Comparison of ENCODE assay signal across 5 fruit fly cellular contexts in the genomic region with DNA sequence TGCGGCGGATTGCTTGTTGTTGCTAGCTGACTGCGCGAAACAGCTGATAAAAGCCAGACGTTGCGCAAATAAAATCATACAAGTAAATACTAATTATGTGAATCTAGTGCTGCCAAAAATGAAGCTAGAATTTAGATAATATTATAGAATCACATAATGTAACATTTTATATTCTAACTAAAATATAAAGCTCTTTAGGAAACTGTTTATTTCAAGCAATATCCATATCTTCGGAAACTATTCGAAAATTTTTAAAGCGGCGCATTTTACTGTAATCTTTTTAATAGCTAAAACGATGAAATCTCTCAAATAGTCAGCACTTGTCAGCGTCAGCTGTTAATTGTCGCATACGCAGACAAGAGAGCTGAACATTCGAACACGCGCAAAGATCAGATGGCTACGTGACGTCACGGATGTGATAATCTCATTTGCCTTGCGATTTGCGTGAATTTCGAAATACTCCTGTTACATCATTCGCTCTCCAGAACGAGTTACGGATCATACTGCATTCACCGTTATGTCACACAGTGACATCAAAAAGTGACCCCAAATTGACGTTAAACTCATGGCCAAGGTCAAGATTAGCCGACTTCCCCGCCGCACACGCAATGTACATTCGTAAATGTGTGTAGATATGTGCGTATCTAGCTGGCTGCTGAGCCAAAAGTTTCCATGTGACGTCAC.
TF ChIP-seq lines count a peak whose summit lies in the region.

No protein-coding gene starts in this region.

- TF ChIP-seq CTCF in whole organism, embryonic (GFP tag; optimal IDR thresholded peaks at IDR 0.05; lab: Kevin White, UChicago), result no peak

TF ChIP-seq in whole organism, adult, 20 proteins besides CTCF, POLR2A, EP300 and RAD21 (continues in another document):
- TF ChIP-seq CG11617 (GFP tag; optimal IDR thresholded peaks at IDR 0.05; lab: Kevin White, UChicago) (no peak), ovo (GFP tag; optimal IDR thresholded peaks at IDR 0.05; lab: Kevin White, UChicago) (peak; percentile 26), CG1620 (GFP tag; optimal IDR thresholded peaks at IDR 0.05; lab: Kevin White, UChicago) (no peak), pad (GFP tag; optimal IDR thresholded peaks at IDR 0.05; lab: Kevin White, UChicago) (peak; percentile 67), cic (GFP tag; optimal IDR thresholded peaks at IDR 0.05; lab: Kevin White, UChicago) (peak; percentile 20), cnc (optimal IDR thresholded peaks at IDR 0.05; lab: Kevin White, UChicago) (no peak), Crg-1 (GFP tag; optimal IDR thresholded peaks at IDR 0.05; lab: Kevin White, UChicago) (no peak), Hr96 (GFP tag; optimal IDR thresholded peaks at IDR 0.05; lab: Kevin White, UChicago) (no peak), CG7101 (tag; optimal IDR thresholded peaks at IDR 0.05; lab: Kevin White, UChicago) (peak; percentile 36), CG7045 (GFP tag; optimal IDR thresholded peaks at IDR 0.05; lab: Kevin White, UChicago) (no peak), CG5204 (GFP tag; optimal IDR thresholded peaks at IDR 0.05; lab: Kevin White, UChicago) (no peak), toe (GFP tag; optimal IDR thresholded peaks at IDR 0.05; lab: Kevin White, UChicago) (no peak), CG14711 (tag; optimal IDR thresholded peaks at IDR 0.05; lab: Kevin White, UChicago) (peak; percentile 37), tj (GFP tag; optimal IDR thresholded peaks at IDR 0.05; lab: Kevin White, UChicago) (no peak), Mnt (GFP tag; optimal IDR thresholded peaks at IDR 0.05; lab: Kevin White, UChicago) (peak; percentile 5), CG33017 (tag; optimal IDR thresholded peaks at IDR 0.05; lab: Kevin White, UChicago) (no peak), CG12768 (GFP tag; optimal IDR thresholded peaks at IDR 0.05; lab: Kevin White, UChicago) (no peak)

TF ChIP-seq in whole organism, embryonic, 481 proteins besides CTCF, POLR2A, EP300 and RAD21 (continues in another document):
- TF ChIP-seq CG6791 (GFP tag; IDR thresholded peaks at IDR 0.05; lab: Robert Waterston, UW; ENCODE audit: partially characterized antibody), result no peak
- peak; percentile 30 for TF ChIP-seq nom (GFP tag; optimal IDR thresholded peaks at IDR 0.05; lab: Kevin White, UChicago)
- no peak for TF ChIP-seq salm (tag; optimal IDR thresholded peaks at IDR 0.05; lab: Kevin White, UChicago)
- TF ChIP-seq tll (GFP tag; optimal IDR thresholded peaks at IDR 0.05; lab: Kevin White, UChicago), result no peak
- no peak for TF ChIP-seq zen2 (GFP tag; IDR thresholded peaks at IDR 0.05; lab: Robert Waterston, UW; ENCODE audit: partially characterized antibody)
- TF ChIP-seq az2 (GFP tag; optimal IDR thresholded peaks at IDR 0.05; lab: Kevin White, UChicago), result no peak
- TF ChIP-seq BtbVII (GFP tag; optimal IDR thresholded peaks at IDR 0.05; lab: Kevin White, UChicago), result peak; percentile 84
- TF ChIP-seq danr (GFP tag; IDR thresholded peaks at IDR 0.05; lab: Robert Waterston, UW), result no peak
- TF ChIP-seq ro (GFP tag; IDR thresholded peaks at IDR 0.05; lab: Robert Waterston, UW), result no peak
- TF ChIP-seq CG17361 (GFP tag; IDR thresholded peaks at IDR 0.05; lab: Robert Waterston, UW), result peak; percentile 55; the same call in 2 of the 3 replicates
- no peak for TF ChIP-seq jigr1 (GFP tag; IDR thresholded peaks at IDR 0.05; lab: Robert Waterston, UW)
- TF ChIP-seq BEAF-32 (GFP tag; optimal IDR thresholded peaks at IDR 0.05; lab: Kevin White, UChicago), result no peak
- no peak for TF ChIP-seq Hey (tag; optimal IDR thresholded peaks at IDR 0.05; lab: Kevin White, UChicago)
- TF ChIP-seq gsb-n (tag; optimal IDR thresholded peaks at IDR 0.05; lab: Kevin White, UChicago), result no peak
- TF ChIP-seq CG33213 (GFP tag; optimal IDR thresholded peaks at IDR 0.05; lab: Kevin White, UChicago), result no peak
- no peak for TF ChIP-seq CG3407 (GFP tag; optimal IDR thresholded peaks at IDR 0.05; lab: Kevin White, UChicago)
- TF ChIP-seq CG11504 (tag; optimal IDR thresholded peaks at IDR 0.05; lab: Kevin White, UChicago), result no peak

TF ChIP-seq in whole organism, prepupa, 60 proteins besides CTCF, POLR2A, EP300 and RAD21:
- TF ChIP-seq CG9139 (GFP tag; optimal IDR thresholded peaks at IDR 0.05; lab: Kevin White, UChicago) (peak; percentile 58), Blimp-1 (GFP tag; optimal IDR thresholded peaks at IDR 0.05; lab: Kevin White, UChicago) (no peak), svp (GFP tag; lab: Kevin White, UChicago) (peak; percentile 81), Ets96B (tag; optimal IDR thresholded peaks at IDR 0.05; lab: Kevin White, UChicago) (peak; percentile 16), fkh (GFP tag; optimal IDR thresholded peaks at IDR 0.05; lab: Kevin White, UChicago) (peak; percentile 85), vri (GFP tag; optimal IDR thresholded peaks at IDR 0.05; lab: Kevin White, UChicago) (peak; percentile 90), Ets21C (GFP tag; optimal IDR thresholded peaks at IDR 0.05; lab: Kevin White, UChicago) (no peak)

TF ChIP-seq in whole organism, pupa, 21 proteins besides CTCF, POLR2A, EP300 and RAD21:
- TF ChIP-seq CG14655 (GFP tag; optimal IDR thresholded peaks at IDR 0.05; lab: Kevin White, UChicago) (no peak), CG10348 (GFP tag; IDR thresholded peaks at IDR 0.05; lab: Robert Waterston, UW) (no peak), EcR (GFP tag; optimal IDR thresholded peaks at IDR 0.05; lab: Kevin White, UChicago) (peak; percentile 17), CG34367 (tag; optimal IDR thresholded peaks at IDR 0.05; lab: Kevin White, UChicago) (no peak), CG9948 (tag; optimal IDR thresholded peaks at IDR 0.05; lab: Kevin White, UChicago) (no peak), Snoo (tag; optimal IDR thresholded peaks at IDR 0.05; lab: Kevin White, UChicago) (no peak), Ets98B (GFP tag; IDR thresholded peaks at IDR 0.05; lab: Robert Waterston, UW) (no peak), CG13204 (GFP tag; optimal IDR thresholded peaks at IDR 0.05; lab: Kevin White, UChicago) (no peak), CG8301 (tag; optimal IDR thresholded peaks at IDR 0.05; lab: Kevin White, UChicago) (no peak)

TF ChIP-seq in whole organism, wandering third instar larva, 38 proteins besides CTCF, POLR2A, EP300 and RAD21:
- no peak for TF ChIP-seq Dif (GFP tag; optimal IDR thresholded peaks at IDR 0.05; lab: Kevin White, UChicago; ENCODE audit: partially characterized antibody)
- no peak for TF ChIP-seq fru (GFP tag; optimal IDR thresholded peaks at IDR 0.05; lab: Kevin White, UChicago)
- TF ChIP-seq sage (GFP tag; optimal IDR thresholded peaks at IDR 0.05; lab: Kevin White, UChicago), result no peak
- TF ChIP-seq jim (GFP tag; optimal IDR thresholded peaks at IDR 0.05; lab: Kevin White, UChicago), result no peak
- no peak for TF ChIP-seq ey (GFP tag; optimal IDR thresholded peaks at IDR 0.05; lab: Kevin White, UChicago)
- no peak for TF ChIP-seq Jra (GFP tag; optimal IDR thresholded peaks at IDR 0.05; lab: Kevin White, UChicago)
- TF ChIP-seq N (GFP tag; optimal IDR thresholded peaks at IDR 0.05; lab: Kevin White, UChicago), result no peak
- TF ChIP-seq pan (optimal IDR thresholded peaks at IDR 0.05; lab: Kevin White, UChicago), result no peak
- TF ChIP-seq woc (GFP tag; optimal IDR thresholded peaks at IDR 0.05; lab: Kevin White, UChicago), result no peak
- no peak for TF ChIP-seq Dfd (GFP tag; optimal IDR thresholded peaks at IDR 0.05; lab: Kevin White, UChicago)
- TF ChIP-seq Hnf4 (GFP tag; optimal IDR thresholded peaks at IDR 0.05; lab: Kevin White, UChicago), result no peak
- TF ChIP-seq Hr78 (GFP tag; optimal IDR thresholded peaks at IDR 0.05; lab: Kevin White, UChicago), result no peak
- no peak for TF ChIP-seq brk (GFP tag; optimal IDR thresholded peaks at IDR 0.05; lab: Kevin White, UChicago)
- TF ChIP-seq Hr83 (GFP tag; optimal IDR thresholded peaks at IDR 0.05; lab: Kevin White, UChicago; ENCODE audit: poor library complexity, severe bottlenecking), result no peak
- TF ChIP-seq h (GFP tag; optimal IDR thresholded peaks at IDR 0.05; lab: Kevin White, UChicago), result no peak
- TF ChIP-seq OdsH (GFP tag; optimal IDR thresholded peaks at IDR 0.05; lab: Kevin White, UChicago), result peak; percentile 38
- no peak for TF ChIP-seq GATAd (GFP tag; optimal IDR thresholded peaks at IDR 0.05; lab: Kevin White, UChicago)
- TF ChIP-seq dsf (GFP tag; optimal IDR thresholded peaks at IDR 0.05; lab: Kevin White, UChicago; ENCODE audit: borderline replicate concordance), result no peak
- no peak for TF ChIP-seq dmrt93B (GFP tag; optimal IDR thresholded peaks at IDR 0.05; lab: Kevin White, UChicago)
- peak in 1 of 2 experiments; percentile 56 for TF ChIP-seq foxo (GFP tag; optimal IDR thresholded peaks at IDR 0.05; lab: Kevin White, UChicago)
- TF ChIP-seq tai (GFP tag; optimal IDR thresholded peaks at IDR 0.05; lab: Kevin White, UChicago), result no peak
- TF ChIP-seq usp (GFP tag; optimal IDR thresholded peaks at IDR 0.05; lab: Kevin White, UChicago), result no peak
- no peak for TF ChIP-seq lola (GFP tag; optimal IDR thresholded peaks at IDR 0.05; lab: Kevin White, UChicago)
- TF ChIP-seq Myc (optimal IDR thresholded peaks at IDR 0.05; lab: Kevin White, UChicago), result peak; percentile 83
- TF ChIP-seq Sp1 (GFP tag; optimal IDR thresholded peaks at IDR 0.05; lab: Kevin White, UChicago), result no peak
- TF ChIP-seq dl (GFP tag; optimal IDR thresholded peaks at IDR 0.05; lab: Kevin White, UChicago; ENCODE audit: insufficient read depth in 1 of 2, partially characterized antibody in 2 of 2), result no peak
- TF ChIP-seq Mio (GFP tag; optimal IDR thresholded peaks at IDR 0.05; lab: Kevin White, UChicago), result no peak
- peak; percentile 37 for TF ChIP-seq HLH106 (tag; optimal IDR thresholded peaks at IDR 0.05; lab: Kevin White, UChicago)
- no peak for TF ChIP-seq CG9705 (GFP tag; optimal IDR thresholded peaks at IDR 0.05; lab: Kevin White, UChicago)
- TF ChIP-seq CG32264 (GFP tag; optimal IDR thresholded peaks at IDR 0.05; lab: Kevin White, UChicago), result no peak
- no peak for TF ChIP-seq Abd-B (GFP tag; optimal IDR thresholded peaks at IDR 0.05; lab: Kevin White, UChicago)
- no peak for TF ChIP-seq CrebA (GFP tag; optimal IDR thresholded peaks at IDR 0.05; lab: Kevin White, UChicago; ENCODE audit: borderline replicate concordance)
- TF ChIP-seq br (GFP tag; optimal IDR thresholded peaks at IDR 0.05; lab: Kevin White, UChicago), result no peak
- TF ChIP-seq rgr (GFP tag; optimal IDR thresholded peaks at IDR 0.05; lab: Kevin White, UChicago), result peak; percentile 22
- no peak for TF ChIP-seq Rel (GFP tag; optimal IDR thresholded peaks at IDR 0.05; lab: Kevin White, UChicago)
- no peak for TF ChIP-seq Rel (tag; optimal IDR thresholded peaks at IDR 0.05; lab: Kevin White, UChicago)
